Fruit fly (Drosophila melanogaster) whole organism, adult: ENCODE results near the gene lok.
A peak's percentile ranks its signal among the peaks of the same experiment; 100 is the strongest.

Source experiments
- CG11617 ChIP-seq: fragments of 200-800 bp; sonication (Bioruptor generic); optimal IDR thresholded peaks from 2 replicates; lab custom pipeline; 2017; ENCODE audit warnings: mild to moderate bottlenecking, missing biosample characterization, missing genetic modification reagents, missing genetic modification characterization
- CG12768 ChIP-seq: fragments of 200-800 bp; sonication (Bioruptor generic); optimal IDR thresholded peaks from 2 replicates; lab custom pipeline; 2017; ENCODE audit warnings: missing biosample characterization, missing genetic modification characterization, mild to moderate bottlenecking, moderate library complexity, missing genetic modification reagents
- CG14711 ChIP-seq: fragments of 200-800 bp; sonication (Bioruptor generic); optimal IDR thresholded peaks from 2 replicates; lab custom pipeline; 2018; ENCODE audit warnings: missing biosample characterization, mild to moderate bottlenecking, missing genetic modification characterization, moderate library complexity
- CG1620 ChIP-seq: fragments of 200-800 bp; sonication (Bioruptor generic); optimal IDR thresholded peaks from 2 replicates; lab custom pipeline; 2016; ENCODE audit warnings: missing biosample characterization, missing genetic modification characterization
- CG33017 ChIP-seq: fragments of 200-800 bp; sonication (Bioruptor generic); optimal IDR thresholded peaks from 2 replicates; lab custom pipeline; 2018; ENCODE audit warnings: missing biosample characterization, mild to moderate bottlenecking, missing genetic modification characterization, moderate library complexity
- CG5204 ChIP-seq: fragments of 200-800 bp; sonication (Bioruptor generic); optimal IDR thresholded peaks from 2 replicates; lab custom pipeline; 2016; ENCODE audit warnings: missing biosample characterization, missing genetic modification characterization
- CG7045 ChIP-seq: fragments of 200-800 bp; sonication (Bioruptor generic); optimal IDR thresholded peaks from 2 replicates; lab custom pipeline; 2017; ENCODE audit warnings: missing biosample characterization, mild to moderate bottlenecking, missing genetic modification characterization
- CG7101 ChIP-seq: fragments of 200-800 bp; sonication (Bioruptor generic); optimal IDR thresholded peaks from 2 replicates; lab custom pipeline; 2018; ENCODE audit warnings: missing biosample characterization, mild to moderate bottlenecking, missing genetic modification characterization, moderate library complexity
- Clk ChIP-seq: fragments of 200-800 bp; sonication (Bioruptor generic); optimal IDR thresholded peaks from 2 replicates; lab custom pipeline; 2017; ENCODE audit warnings: missing biosample characterization, missing genetic modification characterization
- Crg-1 ChIP-seq: fragments of 200-800 bp; sonication (Bioruptor generic); optimal IDR thresholded peaks from 2 replicates; lab custom pipeline; 2016; ENCODE audit warnings: missing biosample characterization, missing genetic modification characterization
- Hr96 ChIP-seq: fragments of 200-800 bp; sonication (Bioruptor generic); optimal IDR thresholded peaks from 2 replicates; lab custom pipeline; 2016; ENCODE audit warnings: missing biosample characterization, missing genetic modification characterization
- Mnt ChIP-seq: fragments of 200-800 bp; sonication (Bioruptor generic); optimal IDR thresholded peaks from 2 replicates; lab custom pipeline; 2016; ENCODE audit warnings: missing biosample characterization, mild to moderate bottlenecking, missing genetic modification characterization
- bab1 ChIP-seq: fragments of 200-800 bp; sonication (Bioruptor generic); optimal IDR thresholded peaks from 3 replicates; lab custom pipeline; 2019; ENCODE audit warnings: missing biosample characterization, mild to moderate bottlenecking, missing genetic modification characterization, moderate library complexity
- cic ChIP-seq: fragments of 200-800 bp; sonication (Bioruptor generic); optimal IDR thresholded peaks from 2 replicates; lab custom pipeline; 2017; ENCODE audit warnings: missing biosample characterization, mild to moderate bottlenecking, missing genetic modification characterization, moderate library complexity
- cnc ChIP-seq, 2 experiments: fragments of >200 bp; optimal IDR thresholded peaks; 2 replicates each; lab custom pipeline; 2017
- kay ChIP-seq: fragments of 200-800 bp; sonication (Bioruptor generic); peaks from one replicate; lab custom pipeline; 2016; ENCODE audit warnings: missing biosample characterization, missing genetic modification characterization, borderline replicate concordance
- ovo ChIP-seq: fragments of 200-800 bp; sonication (Bioruptor generic); optimal IDR thresholded peaks from 2 replicates; lab custom pipeline; 2016; ENCODE audit warnings: missing biosample characterization, missing genetic modification characterization
- pad ChIP-seq: fragments of 200-800 bp; sonication (Bioruptor generic); optimal IDR thresholded peaks from 3 replicates; lab custom pipeline; 2017; ENCODE audit warnings: missing biosample characterization, missing genetic modification characterization, mild to moderate bottlenecking, moderate library complexity, missing genetic modification reagents
- tj ChIP-seq: fragments of 200-800 bp; sonication (Bioruptor generic); optimal IDR thresholded peaks from 3 replicates; lab custom pipeline; 2017; ENCODE audit warnings: missing biosample characterization, mild to moderate bottlenecking, missing genetic modification characterization, moderate library complexity
- toe ChIP-seq: fragments of 200-800 bp; sonication (Bioruptor generic); optimal IDR thresholded peaks from 2 replicates; lab custom pipeline; 2016; ENCODE audit warnings: missing biosample characterization, missing genetic modification characterization

lok gene

dm6 chr2L:20061018-20061657 lies at the start of gene lok, which contains the start of gene barr:
TSS of gene lok (plus strand) at chr2L:20061422.
TSS of gene barr (minus strand) at chr2L:20061370.
- TF ChIP-seq cic (GFP tag; lab: Kevin White, UChicago) (no peak), Mnt (peak; percentile 26), CG33017 (tag; lab: Kevin White, UChicago) (peak; percentile 10), Clk (GFP tag; lab: Kevin White, UChicago) (no peak), CG7101 (peak; percentile 42), CG7045 (peak; percentile 33), CG14711 (peak; percentile 31), tj (peak; percentile 41), pad (peak; percentile 53), CG11617 (peak; percentile 41), CG5204 (GFP tag; lab: Kevin White, UChicago) (no peak), bab1 (GFP tag; lab: Kevin White, UChicago) (no peak), kay (GFP tag; lab: Kevin White, UChicago) (no peak), Hr96 (GFP tag; lab: Kevin White, UChicago) (peak; percentile 60), Crg-1 (GFP tag; lab: Kevin White, UChicago) (peak; percentile 39), CG1620 (peak; percentile 64), ovo (GFP tag; lab: Kevin White, UChicago) (peak; percentile 47), cnc (optimal IDR thresholded peaks at IDR 0.05; lab: Kevin White, UChicago) (no peak), CG12768 (GFP tag; lab: Kevin White, UChicago) (peak; percentile 43), toe (peak; percentile 83)

dm6 chr2L:20016448-20016847 lies 44.8 kb upstream of the lok start:
- no peak for TF ChIP-seq kay (GFP tag; lab: Kevin White, UChicago)
- no peak for TF ChIP-seq Mnt
- TF ChIP-seq pad: no peak
- no peak for TF ChIP-seq toe
- TF ChIP-seq Hr96 (GFP tag; lab: Kevin White, UChicago): no peak
- TF ChIP-seq tj: no peak
- no peak for TF ChIP-seq CG1620
- no peak for TF ChIP-seq CG33017 (tag; lab: Kevin White, UChicago)
- no peak for TF ChIP-seq CG12768 (GFP tag; lab: Kevin White, UChicago)
- no peak for TF ChIP-seq CG14711
- no peak for TF ChIP-seq bab1 (GFP tag; lab: Kevin White, UChicago)
- no peak for TF ChIP-seq ovo (GFP tag; lab: Kevin White, UChicago)
- TF ChIP-seq CG7101: no peak
- TF ChIP-seq CG5204 (GFP tag; lab: Kevin White, UChicago): no peak
- TF ChIP-seq CG11617: no peak
- no peak for TF ChIP-seq Crg-1 (GFP tag; lab: Kevin White, UChicago)
- no peak for TF ChIP-seq CG7045
- TF ChIP-seq cic (GFP tag; lab: Kevin White, UChicago): no peak
- no peak for TF ChIP-seq cnc (optimal IDR thresholded peaks at IDR 0.05; lab: Kevin White, UChicago)

dm6 chr2L:20017055-20017454 lies 44.2 kb upstream of the lok start, which contains the start of gene CG43861:
TSS of gene CG43861 (minus strand) at chr2L:20017282.
- TF ChIP-seq Mnt: no peak
- TF ChIP-seq kay (GFP tag; lab: Kevin White, UChicago): peak; percentile 32

- no peak for TF ChIP-seq CG33017 (tag; lab: Kevin White, UChicago)
- no peak for TF ChIP-seq toe
- TF ChIP-seq cnc (optimal IDR thresholded peaks at IDR 0.05; lab: Kevin White, UChicago): no peak
- TF ChIP-seq Clk (GFP tag; lab: Kevin White, UChicago): no peak
- TF ChIP-seq Crg-1 (GFP tag; lab: Kevin White, UChicago): no peak
- TF ChIP-seq CG7045: no peak
- no peak for TF ChIP-seq CG7101
- TF ChIP-seq CG1620: no peak
- no peak for TF ChIP-seq pad
- no peak for TF ChIP-seq CG5204 (GFP tag; lab: Kevin White, UChicago)
- no peak for TF ChIP-seq tj
Observed at dm6 chr2L:20020091-20020490, 41.1 kb upstream of the lok start.

- no peak for TF ChIP-seq kay (GFP tag; lab: Kevin White, UChicago)
- TF ChIP-seq Mnt: no peak
- TF ChIP-seq CG12768 (GFP tag; lab: Kevin White, UChicago): no peak
- no peak for TF ChIP-seq pad
- TF ChIP-seq cic (GFP tag; lab: Kevin White, UChicago): no peak
- no peak for TF ChIP-seq CG5204 (GFP tag; lab: Kevin White, UChicago)
- no peak for TF ChIP-seq CG14711
- no peak for TF ChIP-seq CG7045
- no peak for TF ChIP-seq Clk (GFP tag; lab: Kevin White, UChicago)
- no peak for TF ChIP-seq Hr96 (GFP tag; lab: Kevin White, UChicago)
- no peak for TF ChIP-seq CG11617
- TF ChIP-seq Crg-1 (GFP tag; lab: Kevin White, UChicago): no peak
- no peak for TF ChIP-seq CG7101
- TF ChIP-seq tj: no peak
Observed at dm6 chr2L:20024333-20024732, 36.9 kb upstream of the lok start.

dm6 chr2L:20025711-20026110 lies 35.5 kb upstream of the lok start, which contains the start of gene AANATL3:
TSS of gene AANATL3 (minus strand) at chr2L:20025811.
- no peak for TF ChIP-seq CG14711
- no peak for TF ChIP-seq cic (GFP tag; lab: Kevin White, UChicago)
- no peak for TF ChIP-seq CG1620

- no peak for TF ChIP-seq bab1 (GFP tag; lab: Kevin White, UChicago)
- TF ChIP-seq cic (GFP tag; lab: Kevin White, UChicago): no peak
- TF ChIP-seq ovo (GFP tag; lab: Kevin White, UChicago): no peak
- TF ChIP-seq kay (GFP tag; lab: Kevin White, UChicago): peak; percentile 25
- no peak for TF ChIP-seq CG11617
- TF ChIP-seq CG1620: no peak
- TF ChIP-seq tj: no peak
- no peak for TF ChIP-seq pad
- TF ChIP-seq CG7101: no peak
Observed at dm6 chr2L:20026351-20026849, 34.8 kb upstream of the lok start.
